Fruit fly (Drosophila melanogaster) whole organism, embryonic: ENCODE data around the gene odd.

ENCODE experiments used
- Adf1 ChIP-seq: fragments of 200-800 bp; sonication (Bioruptor generic); IDR thresholded peaks from 2 replicates; pipeline ENCODE4 v1.3.6; 2022; ENCODE audit warnings: missing biosample characterization, missing genetic modification characterization
- Asciz ChIP-seq: fragments of 200-800 bp; sonication (Bioruptor generic); optimal IDR thresholded peaks from 2 replicates; lab custom pipeline; 2017; ENCODE audit warnings: missing biosample characterization, mild to moderate bottlenecking, missing genetic modification characterization, missing genetic modification reagents
- BtbVII ChIP-seq: fragments of 200-800 bp; sonication (Bioruptor generic); optimal IDR thresholded peaks from 3 replicates; lab custom pipeline; 2017; ENCODE audit warnings: missing biosample characterization, mild to moderate bottlenecking, missing genetic modification characterization
- CG11695 ChIP-seq: fragments of 200-800 bp; sonication (Bioruptor generic); IDR thresholded peaks from 3 replicates; pipeline ENCODE4 v1.3.6; 2022; ENCODE audit warnings: missing biosample characterization, missing genetic modification characterization
- CG11696 ChIP-seq: fragments of 200-800 bp; sonication (Bioruptor generic); IDR thresholded peaks from 2 replicates; pipeline ENCODE4 v1.3.6; 2022; ENCODE audit warnings: missing biosample characterization, missing genetic modification characterization
- CG13296 ChIP-seq: fragments of 200-800 bp; sonication (Bioruptor generic); optimal IDR thresholded peaks from 3 replicates; lab custom pipeline; 2018; ENCODE audit warnings: missing biosample characterization, mild to moderate bottlenecking, missing genetic modification characterization
- CG14050 ChIP-seq: fragments of 200-800 bp; sonication (Bioruptor generic); IDR thresholded peaks from 3 replicates; pipeline ENCODE4 v1.3.6; 2022; ENCODE audit warnings: missing biosample characterization, missing genetic modification characterization
- CG16813 ChIP-seq: fragments of 200-800 bp; sonication (Bioruptor generic); IDR thresholded peaks from 3 replicates; pipeline ENCODE4 v1.3.6; 2022; ENCODE audit warnings: missing biosample characterization, missing genetic modification characterization; ENCODE audit not compliant: partially characterized antibody
- CG16815 ChIP-seq: fragments of 200-800 bp; sonication (Bioruptor generic); optimal IDR thresholded peaks from 3 replicates; lab custom pipeline; 2017; ENCODE audit warnings: missing biosample characterization, mild to moderate bottlenecking, missing genetic modification characterization
- CG17385 ChIP-seq: fragments of 200-800 bp; sonication (Bioruptor generic); optimal IDR thresholded peaks from 3 replicates; lab custom pipeline; 2018; ENCODE audit warnings: missing biosample characterization, mild to moderate bottlenecking, missing genetic modification characterization
- CG17829 ChIP-seq: fragments of 200-800 bp; optimal IDR thresholded peaks from 2 replicates; lab custom pipeline; 2019; ENCODE audit warnings: missing biosample characterization, mild to moderate bottlenecking, missing genetic modification characterization, moderate library complexity
- CG17912 ChIP-seq: fragments of 200-800 bp; sonication (Bioruptor generic); optimal IDR thresholded peaks from 2 replicates; lab custom pipeline; 2018; ENCODE audit warnings: missing biosample characterization, mild to moderate bottlenecking, missing genetic modification characterization
- CG1832 ChIP-seq: fragments of 200-800 bp; sonication (Bioruptor generic); optimal IDR thresholded peaks from 2 replicates; lab custom pipeline; 2017; ENCODE audit warnings: missing biosample characterization, mild to moderate bottlenecking, missing genetic modification characterization, inconsistent platforms
- CG2129 ChIP-seq: fragments of 200-800 bp; sonication (Bioruptor generic); IDR thresholded peaks from 2 replicates; pipeline ENCODE4 v1.3.6; 2022; ENCODE audit warnings: missing biosample characterization, missing genetic modification characterization; ENCODE audit not compliant: partially characterized antibody
- CG34224 ChIP-seq: fragments of 200-800 bp; sonication (Bioruptor generic); IDR thresholded peaks from 3 replicates; pipeline ENCODE4 v1.3.6; 2022; ENCODE audit warnings: missing biosample characterization, missing genetic modification characterization; ENCODE audit not compliant: partially characterized antibody
- CG43689 ChIP-seq: fragments of 200-800 bp; sonication (Bioruptor generic); IDR thresholded peaks from 2 replicates; pipeline ENCODE4 v1.3.6; 2022; ENCODE audit warnings: missing biosample characterization, missing genetic modification characterization
- CG4730 ChIP-seq: fragments of 200-800 bp; sonication (Bioruptor generic); IDR thresholded peaks from 2 replicates; pipeline ENCODE4 v1.3.6; 2022; ENCODE audit warnings: missing biosample characterization, missing genetic modification characterization
- CG6791 ChIP-seq: fragments of 200-800 bp; sonication (Bioruptor generic); IDR thresholded peaks from 3 replicates; pipeline ENCODE4 v1.3.6; 2022; ENCODE audit warnings: missing biosample characterization, missing genetic modification characterization; ENCODE audit not compliant: partially characterized antibody
- CG6854 ChIP-seq: fragments of 200-800 bp; sonication (Bioruptor generic); optimal IDR thresholded peaks from 3 replicates; lab custom pipeline; 2017; ENCODE audit warnings: missing biosample characterization, mild to moderate bottlenecking, missing genetic modification characterization
- CG8924 ChIP-seq: fragments of 200-800 bp; optimal IDR thresholded peaks from 3 replicates; lab custom pipeline; 2019; ENCODE audit warnings: missing biosample characterization, mild to moderate bottlenecking, missing genetic modification characterization, moderate library complexity
- CG9797 ChIP-seq: fragments of 200-800 bp; sonication (Bioruptor generic); optimal IDR thresholded peaks from 3 replicates; lab custom pipeline; 2018; ENCODE audit warnings: missing biosample characterization, mild to moderate bottlenecking, missing genetic modification characterization
- CTCF ChIP-seq: fragments of 200-800 bp; sonication (Bioruptor generic); optimal IDR thresholded peaks from 2 replicates; lab custom pipeline; 2017; ENCODE audit warnings: missing biosample characterization, mild to moderate bottlenecking, missing genetic modification characterization, moderate library complexity
- D19A ChIP-seq: fragments of 200-800 bp; optimal IDR thresholded peaks from 3 replicates; lab custom pipeline; 2019; ENCODE audit warnings: missing biosample characterization, mild to moderate bottlenecking, missing genetic modification characterization, moderate library complexity
- Dbx ChIP-seq: fragments of 200-800 bp; sonication (Bioruptor generic); IDR thresholded peaks from 3 replicates; pipeline ENCODE4 v1.3.6; 2022; ENCODE audit warnings: missing biosample characterization, missing genetic modification characterization
- Doc3 ChIP-seq: fragments of 200-800 bp; sonication (Bioruptor generic); IDR thresholded peaks from 3 replicates; pipeline ENCODE4 v1.3.6; 2022; ENCODE audit warnings: missing biosample characterization, missing genetic modification characterization; ENCODE audit not compliant: partially characterized antibody
- HLHmδ ChIP-seq: fragments of 200-800 bp; sonication (Bioruptor generic); optimal IDR thresholded peaks from 2 replicates; lab custom pipeline; 2018; ENCODE audit warnings: missing biosample characterization, mild to moderate bottlenecking, missing genetic modification characterization, moderate library complexity
- NC2α ChIP-seq: fragments of 200-800 bp; sonication (Bioruptor generic); optimal IDR thresholded peaks from 2 replicates; lab custom pipeline; 2016; ENCODE audit warnings: missing biosample characterization, missing genetic modification characterization
- NFAT ChIP-seq: fragments of 200-800 bp; sonication (Bioruptor generic); IDR thresholded peaks from 2 replicates; pipeline ENCODE4 v1.3.6; 2022; ENCODE audit warnings: missing biosample characterization, missing genetic modification characterization
- Nf-YC ChIP-seq: fragments of 200-800 bp; optimal IDR thresholded peaks from 3 replicates; lab custom pipeline; 2019; ENCODE audit warnings: missing biosample characterization, mild to moderate bottlenecking, missing genetic modification characterization, moderate library complexity
- Poxn ChIP-seq: fragments of 200-800 bp; sonication (Bioruptor generic); IDR thresholded peaks from 2 replicates; pipeline ENCODE4 v1.3.6; 2022; ENCODE audit warnings: missing biosample characterization, missing genetic modification characterization
- Scr ChIP-seq: fragments of 200-800 bp; sonication (Bioruptor generic); IDR thresholded peaks from 2 replicates; pipeline ENCODE4 v1.3.6; 2022; ENCODE audit warnings: missing biosample characterization, missing genetic modification characterization; ENCODE audit not compliant: partially characterized antibody
- Vsx1 ChIP-seq: fragments of 200-800 bp; sonication (Bioruptor generic); optimal IDR thresholded peaks from 2 replicates; lab custom pipeline; 2017; ENCODE audit warnings: missing biosample characterization, mild to moderate bottlenecking, missing genetic modification characterization, missing genetic modification reagents
- bbx ChIP-seq: fragments of 200-800 bp; sonication (Bioruptor generic); IDR thresholded peaks from 2 replicates; pipeline ENCODE4 v1.3.6; 2022; ENCODE audit warnings: missing biosample characterization, missing genetic modification characterization; ENCODE audit not compliant: partially characterized antibody
- cad ChIP-seq: fragments of >200 bp; optimal IDR thresholded peaks from 2 replicates; lab custom pipeline; 2017; ENCODE audit warnings: missing biosample characterization, missing genetic modification characterization
- chm ChIP-seq: fragments of 200-800 bp; sonication (Bioruptor generic); IDR thresholded peaks from 2 replicates; pipeline ENCODE4 v1.3.6; 2022; ENCODE audit warnings: missing biosample characterization, missing genetic modification characterization
- ftz-f1 ChIP-seq: fragments of 200-800 bp; sonication (Bioruptor generic); optimal IDR thresholded peaks from 2 replicates; lab custom pipeline; 2016; ENCODE audit warnings: missing biosample characterization, missing genetic modification characterization
- gce ChIP-seq: fragments of 200-800 bp; sonication (Bioruptor generic); IDR thresholded peaks from 3 replicates; pipeline ENCODE4 v1.3.6; 2022; ENCODE audit warnings: missing biosample characterization, missing genetic modification characterization
- gcm2 ChIP-seq: fragments of 200-800 bp; sonication (Bioruptor generic); optimal IDR thresholded peaks from 2 replicates; lab custom pipeline; 2016; ENCODE audit warnings: missing biosample characterization, missing genetic modification characterization
- gsb ChIP-seq: fragments of 200-800 bp; sonication (Bioruptor generic); IDR thresholded peaks from 2 replicates; pipeline ENCODE4 v1.3.6; 2022; ENCODE audit warnings: missing biosample characterization, missing genetic modification characterization
- inv ChIP-seq: fragments of 200-800 bp; sonication (Bioruptor generic); IDR thresholded peaks from 2 replicates; pipeline ENCODE4 v1.3.6; 2022; ENCODE audit warnings: missing biosample characterization, missing genetic modification characterization; ENCODE audit not compliant: partially characterized antibody
- kni ChIP-seq: fragments of 200-800 bp; sonication (Bioruptor generic); optimal IDR thresholded peaks from 3 replicates; lab custom pipeline; 2017; ENCODE audit warnings: mild to moderate bottlenecking, missing biosample characterization, missing genetic modification reagents, missing genetic modification characterization
- lola ChIP-seq, 3 experiments: fragments of >200 bp in 2 of 3; fragments of 200-800 bp in 1 of 3; sonication (Bioruptor generic) in 1 of 3; optimal IDR thresholded peaks; 2 replicates each; lab custom pipeline; 2017 to 2019; ENCODE audit warnings: missing biosample characterization in 3 of 3, missing genetic modification characterization in 3 of 3, mild to moderate bottlenecking in 1 of 3, moderate library complexity in 1 of 3
- pan ChIP-seq, 4 experiments: fragments of >200 bp in 3 of 4; fragments of 200-800 bp in 1 of 4; sonication (Bioruptor generic) in 1 of 4; optimal IDR thresholded peaks in 3 of 4; IDR thresholded peaks in 1 of 4; 2 replicates each; pipeline versions ENCODE4 v1.3.6 to Lab custom; 2017 to 2022; ENCODE audit warnings: missing biosample characterization in 2 of 4, missing genetic modification characterization in 2 of 4, mixed read lengths in 1 of 4
- repo ChIP-seq: fragments of 200-800 bp; sonication (Bioruptor generic); optimal IDR thresholded peaks from 2 replicates; lab custom pipeline; 2016; ENCODE audit warnings: missing biosample characterization, missing genetic modification characterization
- sens ChIP-seq: fragments of 200-800 bp; sonication (Bioruptor generic); peaks from one replicate; lab custom pipeline; 2016; ENCODE audit warnings: missing biosample characterization, missing genetic modification characterization
- sens-2 ChIP-seq: fragments of 200-800 bp; sonication (Bioruptor generic); IDR thresholded peaks from 2 replicates; pipeline ENCODE4 v1.3.6; 2022; ENCODE audit warnings: missing biosample characterization, missing genetic modification characterization
- sna ChIP-seq: fragments of 200-800 bp; sonication (Bioruptor generic); IDR thresholded peaks from 2 replicates; pipeline ENCODE4 v1.3.6; 2022; ENCODE audit warnings: missing biosample characterization, missing genetic modification characterization; ENCODE audit not compliant: partially characterized antibody
- tgo ChIP-seq: fragments of 200-800 bp; sonication (Bioruptor generic); IDR thresholded peaks from 3 replicates; pipeline ENCODE4 v1.3.6; 2022; ENCODE audit warnings: missing biosample characterization, missing genetic modification characterization
- zen ChIP-seq: fragments of 200-800 bp; sonication (Bioruptor generic); optimal IDR thresholded peaks from 3 replicates; lab custom pipeline; 2018; ENCODE audit warnings: missing biosample characterization, mild to moderate bottlenecking, missing genetic modification characterization, moderate library complexity

The odd gene

dm6 chr2L:3580668-3581172 lies 25.8 kb downstream of the odd start, which contains the start of gene sob (continued):
- 0 out of 3 replicates have a peak, but pooled peaks have one; percentile 8 for TF ChIP-seq gce (GFP tag; lab: Robert Waterston, UW)
- TF ChIP-seq tgo (GFP tag; lab: Robert Waterston, UW), result no peak
- TF ChIP-seq CG2129 (GFP tag; lab: Robert Waterston, UW), result peak; percentile 40; the same call in 1 of the 2 replicates
- TF ChIP-seq repo, result no peak
- TF ChIP-seq CG11696 (GFP tag; lab: Robert Waterston, UW), result 0 out of 2 replicates have a peak, but pooled peaks have one; percentile 21
- peak; percentile 46 for TF ChIP-seq cad (GFP tag; lab: Kevin White, UChicago)
- no peak for TF ChIP-seq CG17912
- no peak for TF ChIP-seq Asciz (GFP tag; lab: Kevin White, UChicago)
- peak; percentile 30 for TF ChIP-seq Vsx1 (GFP tag; lab: Kevin White, UChicago)
- no peak for TF ChIP-seq HLHmδ (GFP tag; lab: Kevin White, UChicago)
- 0 out of 3 replicates have a peak, but pooled peaks have one; percentile 52 for TF ChIP-seq CG6791
- peak; percentile 77 for TF ChIP-seq CG34224 (GFP tag; lab: Robert Waterston, UW)
- 0 out of 2 replicates have a peak, but pooled peaks have one; percentile 11 for TF ChIP-seq inv (GFP tag; lab: Robert Waterston, UW)
- TF ChIP-seq CG11695, result peak; percentile 59; the same call in 1 of the 3 replicates
- no peak for TF ChIP-seq lola (GFP tag; optimal IDR thresholded peaks at IDR 0.05; lab: Kevin White, UChicago)
- no peak for TF ChIP-seq CG13296 (GFP tag; lab: Kevin White, UChicago)
- TF ChIP-seq Doc3 (GFP tag; lab: Robert Waterston, UW), result peak; percentile 68; the same call in 1 of the 3 replicates
- TF ChIP-seq CG43689, result no peak
- peak; percentile 33; the same call in 1 of the 3 replicates for TF ChIP-seq CG16813 (GFP tag; lab: Robert Waterston, UW)
- no peak for TF ChIP-seq CG16815 (GFP tag; lab: Kevin White, UChicago)
- peak; percentile 49; the same call in 1 of the 2 replicates for TF ChIP-seq bbx (GFP tag; lab: Robert Waterston, UW)
- peak; percentile 69 for TF ChIP-seq kni (GFP tag; lab: Kevin White, UChicago)
- TF ChIP-seq Nf-YC (tag; lab: Kevin White, UChicago), result peak; percentile 97
- TF ChIP-seq gsb (GFP tag; lab: Robert Waterston, UW), result no peak
- no peak for TF ChIP-seq Poxn (GFP tag; lab: Robert Waterston, UW)
- TF ChIP-seq zen (tag; lab: Kevin White, UChicago), result peak; percentile 12
- no peak for TF ChIP-seq CTCF (GFP tag; lab: Kevin White, UChicago)
- peak; percentile 35 for TF ChIP-seq BtbVII
- TF ChIP-seq CG4730 (GFP tag; lab: Robert Waterston, UW), result no peak
- TF ChIP-seq sna (GFP tag; lab: Robert Waterston, UW), result peak; percentile 64
- no peak for TF ChIP-seq pan (optimal IDR thresholded peaks at IDR 0.05; lab: Kevin White, UChicago)
- no peak for TF ChIP-seq pan (GFP tag; optimal IDR thresholded peaks at IDR 0.05 in 1 of 2, IDR thresholded peaks at IDR 0.05 in 1 of 2)
- no peak for TF ChIP-seq D19A (tag; lab: Kevin White, UChicago)
- TF ChIP-seq NC2α (GFP tag; lab: Kevin White, UChicago), result no peak
- peak; percentile 55 for TF ChIP-seq Scr
- peak; percentile 44; the same call in 1 of the 2 replicates for TF ChIP-seq chm (GFP tag; lab: Robert Waterston, UW)
- peak; percentile 25 for TF ChIP-seq CG8924 (tag; lab: Kevin White, UChicago)
- TF ChIP-seq CG14050 (GFP tag; lab: Robert Waterston, UW), result no peak
- TF ChIP-seq CG9797, result no peak
- TF ChIP-seq CG6854, result no peak
- TF ChIP-seq CG17385 (GFP tag; lab: Kevin White, UChicago), result peak; percentile 84
- TF ChIP-seq CG17829 (tag; lab: Kevin White, UChicago), result peak; percentile 3
- TF ChIP-seq Adf1 (GFP tag; lab: Robert Waterston, UW), result 0 out of 2 replicates have a peak, but pooled peaks have one; percentile 14
- TF ChIP-seq CG1832, result peak; percentile 86
- TF ChIP-seq ftz-f1 (GFP tag; lab: Kevin White, UChicago), result peak; percentile 4
- 0 out of 2 replicates have a peak, but pooled peaks have one; percentile 9 for TF ChIP-seq NFAT (GFP tag; lab: Robert Waterston, UW)
- TF ChIP-seq gcm2 (GFP tag; lab: Kevin White, UChicago), result no peak
- peak; percentile 79 for TF ChIP-seq sens (GFP tag; lab: Kevin White, UChicago)
- peak; percentile 50; the same call in 1 of the 3 replicates for TF ChIP-seq Dbx (GFP tag; lab: Robert Waterston, UW)
- peak; percentile 69 for TF ChIP-seq sens-2 (GFP tag; lab: Robert Waterston, UW)
